Fruit fly (Drosophila melanogaster): Measurements from ENCODE around the gene Fum3.

Gene Fum3

DNA sequence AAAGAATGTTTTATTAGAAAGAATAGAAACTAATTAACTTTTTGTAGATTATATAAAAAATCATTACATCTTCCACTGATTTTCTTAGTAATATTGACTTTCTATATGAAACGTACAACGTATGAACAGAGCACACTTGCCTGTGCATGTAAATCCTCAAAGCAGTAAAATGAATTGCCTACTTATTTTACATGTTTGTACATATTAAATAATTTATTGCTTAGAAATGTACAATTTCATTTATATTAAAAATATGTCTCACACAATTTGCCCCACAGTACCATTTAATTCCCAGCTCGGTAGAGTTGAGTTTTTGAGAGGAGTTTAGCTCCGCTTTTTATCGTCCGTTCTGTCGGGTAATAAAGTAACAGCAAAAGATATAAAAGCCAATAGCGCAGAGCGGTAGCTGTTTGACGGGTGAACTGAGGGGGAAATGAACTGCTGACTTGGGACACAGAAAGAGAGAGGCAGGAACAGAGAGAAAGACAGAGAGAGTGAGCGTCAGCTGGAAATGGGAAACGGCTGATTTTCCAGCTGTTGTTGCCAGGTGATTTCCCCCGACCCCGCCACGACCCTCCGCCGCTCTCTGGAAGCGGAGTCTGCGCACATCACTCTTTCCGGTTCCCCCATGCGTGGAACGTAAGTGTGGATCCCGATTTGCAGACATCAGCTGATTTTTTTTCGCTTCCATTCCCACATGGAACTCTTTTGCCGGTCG lies 27.6 kb upstream of the Fum3 start (continued):
- TF ChIP-seq nau (GFP tag; optimal IDR thresholded peaks at IDR 0.05): peak; percentile 41
- TF ChIP-seq sna (GFP tag; IDR thresholded peaks at IDR 0.05; ENCODE audit: partially characterized antibody): peak; percentile 47; the same call in 1 of the 2 replicates
- TF ChIP-seq bsh (GFP tag; optimal IDR thresholded peaks at IDR 0.05): peak in 1 of 2 experiments; percentile 48
- TF ChIP-seq Hmr (GFP tag; optimal IDR thresholded peaks at IDR 0.05): peak; percentile 36
- peak; percentile 30; the same call in 1 of the 2 replicates for TF ChIP-seq CG42726 (GFP tag; IDR thresholded peaks at IDR 0.05; ENCODE audit: partially characterized antibody)
- TF ChIP-seq CTCF (GFP tag; optimal IDR thresholded peaks at IDR 0.05): peak; percentile 6
- TF ChIP-seq CG4328 (GFP tag; optimal IDR thresholded peaks at IDR 0.05): peak; percentile 16
- peak; percentile 1 for TF ChIP-seq pzg (GFP tag; optimal IDR thresholded peaks at IDR 0.05)
- 0 out of 2 replicates have a peak, but pooled peaks have one; percentile 68 for TF ChIP-seq Rfx (GFP tag; IDR thresholded peaks at IDR 0.05)
- TF ChIP-seq dysf (GFP tag; IDR thresholded peaks at IDR 0.05): 0 out of 3 replicates have a peak, but pooled peaks have one; percentile 14
- TF ChIP-seq Fer1 (GFP tag; optimal IDR thresholded peaks at IDR 0.05): peak; percentile 67
- peak; percentile 25; the same call in 1 of the 2 replicates for TF ChIP-seq tna (GFP tag; IDR thresholded peaks at IDR 0.05; ENCODE audit: partially characterized antibody)
- peak; percentile 42 for TF ChIP-seq CG6765 (GFP tag; optimal IDR thresholded peaks at IDR 0.05)
- peak; percentile 24 for TF ChIP-seq B-H2 (GFP tag; optimal IDR thresholded peaks at IDR 0.05)
- TF ChIP-seq Nf-YC (tag; optimal IDR thresholded peaks at IDR 0.05): peak; percentile 40
- peak; percentile 25; the same call in 1 of the 2 replicates for TF ChIP-seq Scr (GFP tag; IDR thresholded peaks at IDR 0.05; ENCODE audit: partially characterized antibody)
- no peak for TF ChIP-seq Oli (tag; optimal IDR thresholded peaks at IDR 0.05)
- TF ChIP-seq PHDP (tag; optimal IDR thresholded peaks at IDR 0.05): peak; percentile 8
- no peak for TF ChIP-seq CG2199 (GFP tag; IDR thresholded peaks at IDR 0.05)
- TF ChIP-seq CG10431 (GFP tag; optimal IDR thresholded peaks at IDR 0.05): peak; percentile 51
- peak; percentile 16 for TF ChIP-seq CG9727 (GFP tag; optimal IDR thresholded peaks at IDR 0.05)
- peak; percentile 45 for TF ChIP-seq lab (GFP tag; optimal IDR thresholded peaks at IDR 0.05)
- TF ChIP-seq chm (GFP tag; IDR thresholded peaks at IDR 0.05): peak; percentile 46; the same call in 1 of the 2 replicates
- no peak for TF ChIP-seq hkb (optimal IDR thresholded peaks at IDR 0.05)
- TF ChIP-seq hkb (GFP tag; IDR thresholded peaks at IDR 0.05): peak; percentile 22; the same call in 1 of the 2 replicates
- TF ChIP-seq CG10543 (GFP tag; optimal IDR thresholded peaks at IDR 0.05): peak; percentile 34
- TF ChIP-seq ase (GFP tag; IDR thresholded peaks at IDR 0.05): no peak
- TF ChIP-seq gce (GFP tag; IDR thresholded peaks at IDR 0.05): peak; percentile 60; the same call in 1 of the 3 replicates
- peak; percentile 45 for TF ChIP-seq Hand (GFP tag; optimal IDR thresholded peaks at IDR 0.05)
- TF ChIP-seq HLH3B (GFP tag; IDR thresholded peaks at IDR 0.05): peak; percentile 11; the same call in 1 of the 2 replicates
- peak; percentile 4 for TF ChIP-seq NfI (GFP tag; optimal IDR thresholded peaks at IDR 0.05)
- TF ChIP-seq aop (GFP tag; IDR thresholded peaks at IDR 0.05): peak; percentile 64; the same call in 1 of the 2 replicates
- peak; percentile 51 for TF ChIP-seq onecut (GFP tag; IDR thresholded peaks at IDR 0.05)
- TF ChIP-seq ewg (GFP tag; optimal IDR thresholded peaks at IDR 0.05): peak; percentile 93
- TF ChIP-seq hbn (GFP tag; IDR thresholded peaks at IDR 0.05; ENCODE audit: partially characterized antibody): 0 out of 2 replicates have a peak, but pooled peaks have one; percentile 14
- TF ChIP-seq inv (GFP tag; IDR thresholded peaks at IDR 0.05; ENCODE audit: partially characterized antibody): no peak

- TF ChIP-seq Adf1 (GFP tag; IDR thresholded peaks at IDR 0.05) (no peak), Dip3 (GFP tag; optimal IDR thresholded peaks at IDR 0.05) (no peak), gcm (GFP tag; optimal IDR thresholded peaks at IDR 0.05) (peak; percentile 45), Hey (tag; optimal IDR thresholded peaks at IDR 0.05) (no peak), sug (tag; optimal IDR thresholded peaks at IDR 0.05) (peak; percentile 17), mirr (GFP tag; optimal IDR thresholded peaks at IDR 0.05) (peak; percentile 30), CG1832 (GFP tag; optimal IDR thresholded peaks at IDR 0.05) (peak; percentile 60), dmrt11E (tag; optimal IDR thresholded peaks at IDR 0.05) (no peak), CG5953 (GFP tag; IDR thresholded peaks at IDR 0.05) (0 out of 2 replicates have a peak, but pooled peaks have one; percentile 38), CG15269 (tag; optimal IDR thresholded peaks at IDR 0.05) (peak; percentile 15), CG7745 (tag; optimal IDR thresholded peaks at IDR 0.05) (peak; percentile 93), gce (GFP tag; IDR thresholded peaks at IDR 0.05) (0 out of 3 replicates have a peak, but pooled peaks have one; percentile 7), CG9215 (GFP tag; IDR thresholded peaks at IDR 0.05) (no peak), twi (tag; optimal IDR thresholded peaks at IDR 0.05) (peak; percentile 96), Scr (GFP tag; IDR thresholded peaks at IDR 0.05; ENCODE audit: partially characterized antibody) (no peak)
These were observed 26.8 kb upstream of the Fum3 start for dm6 chr3L:11492457-11492856.

All from whole organism, embryonic.